Worm (Caenorhabditis elegans): Measurements from ENCODE around the gene nsph-4.2.

DNA sequence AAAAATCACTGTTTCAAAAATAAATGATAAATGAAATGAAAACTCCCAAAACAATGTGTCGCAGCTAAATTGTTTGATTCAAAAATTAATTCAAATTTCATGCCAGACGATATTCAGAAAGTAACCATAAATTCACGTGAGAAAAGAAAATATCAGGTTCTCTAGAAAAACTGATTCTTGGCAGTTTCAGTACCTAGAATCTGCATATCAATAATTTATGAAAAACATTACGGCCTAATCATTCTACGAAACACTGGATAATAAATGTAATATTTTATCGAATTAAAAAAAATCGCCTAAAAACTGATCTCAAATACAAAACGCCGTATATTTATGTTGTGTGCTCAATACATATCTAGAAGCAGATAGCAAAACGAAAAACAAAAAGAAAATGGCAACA lies 17.8 kb upstream of the nsph-4.2 start:
- TF ChIP-seq lin-13 (GFP tag; optimal IDR thresholded peaks at IDR 0.05) (no peak), nhr-11 (tag; optimal IDR thresholded peaks at IDR 0.05) (no peak), nhr-129 (tag; optimal IDR thresholded peaks at IDR 0.05) (no peak), nhr-25 (tag; optimal IDR thresholded peaks at IDR 0.05) (no peak)
